Fruit fly (Drosophila melanogaster): ENCODE measurements around the gene Gtpx.

The Gtpx gene

DNA sequence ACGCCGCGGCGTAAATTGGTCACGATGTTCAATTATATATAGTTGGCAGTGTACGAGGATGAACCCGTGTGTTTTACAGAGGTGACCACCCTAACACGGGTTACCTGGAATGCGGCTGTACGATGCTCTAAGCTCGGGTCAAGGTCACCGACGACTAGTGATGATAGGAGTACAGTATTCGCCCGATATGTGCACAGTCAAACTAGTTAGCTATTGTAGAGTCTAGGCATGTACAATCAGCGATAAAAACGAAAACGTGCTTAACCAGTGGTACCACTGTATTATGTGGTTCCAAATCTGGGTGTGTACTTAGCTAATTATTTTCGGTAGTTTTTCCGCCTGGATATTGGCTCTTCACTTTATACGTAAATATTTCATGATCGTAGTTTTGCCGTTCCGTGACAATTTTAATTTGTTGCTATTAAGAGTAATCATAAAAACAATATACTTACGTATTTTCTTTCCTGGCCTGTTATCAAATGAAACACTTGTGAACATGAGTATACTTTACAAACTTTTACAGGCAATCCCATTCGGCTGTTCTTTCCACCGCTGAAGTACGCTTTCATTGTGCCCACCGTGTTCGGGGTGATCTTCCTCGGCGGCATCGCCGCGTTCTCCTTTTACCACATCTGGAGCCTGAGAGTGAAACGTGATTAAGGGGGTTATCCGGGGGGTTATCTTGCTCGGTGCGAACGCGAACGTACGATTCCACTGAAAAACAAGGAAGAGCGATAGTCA is 5.9 kb upstream of the Gtpx start (continued):
- TF ChIP-seq pum (GFP tag; optimal IDR thresholded peaks at IDR 0.05) (no peak), Kr (GFP tag; optimal IDR thresholded peaks at IDR 0.05) (no peak), CG18599 (GFP tag; optimal IDR thresholded peaks at IDR 0.05) (peak; percentile 69), CG17568 (GFP tag; optimal IDR thresholded peaks at IDR 0.05) (no peak), MESR4 (GFP tag; optimal IDR thresholded peaks at IDR 0.05) (no peak), slbo (GFP tag; IDR thresholded peaks at IDR 0.05) (peak; percentile 54), danr (GFP tag; IDR thresholded peaks at IDR 0.05) (no peak), CG6654 (GFP tag; optimal IDR thresholded peaks at IDR 0.05) (no peak), CG16779 (GFP tag; IDR thresholded peaks at IDR 0.05) (no peak), kni (GFP tag; optimal IDR thresholded peaks at IDR 0.05) (no peak), CG1647 (GFP tag; optimal IDR thresholded peaks at IDR 0.05) (peak; percentile 17), onecut (GFP tag; IDR thresholded peaks at IDR 0.05) (peak; percentile 15; the same call in 1 of the 2 replicates), Neu2 (GFP tag; optimal IDR thresholded peaks at IDR 0.05; ENCODE audit: borderline replicate concordance) (no peak), pho (GFP tag; optimal IDR thresholded peaks at IDR 0.05) (peak; percentile 2), CG42726 (GFP tag; IDR thresholded peaks at IDR 0.05; ENCODE audit: partially characterized antibody) (no peak), TFAM (GFP tag; optimal IDR thresholded peaks at IDR 0.05) (no peak), cas (GFP tag; IDR thresholded peaks at IDR 0.05) (no peak), Sry-β (GFP tag; optimal IDR thresholded peaks at IDR 0.05) (no peak), CG11696 (GFP tag; IDR thresholded peaks at IDR 0.05) (no peak), CG15269 (tag; optimal IDR thresholded peaks at IDR 0.05) (peak; percentile 52), CG33213 (GFP tag; optimal IDR thresholded peaks at IDR 0.05) (no peak), CG10565 (GFP tag; optimal IDR thresholded peaks at IDR 0.05) (no peak), Sin3A (optimal IDR thresholded peaks at IDR 0.05) (no peak), CG7372 (GFP tag; IDR thresholded peaks at IDR 0.05) (no peak), ato (GFP tag; IDR thresholded peaks at IDR 0.05; ENCODE audit: partially characterized antibody) (no peak), chif (GFP tag; optimal IDR thresholded peaks at IDR 0.05) (no peak), D (optimal IDR thresholded peaks at IDR 0.05) (no peak), D (GFP tag; optimal IDR thresholded peaks at IDR 0.05) (no peak), Hand (GFP tag; optimal IDR thresholded peaks at IDR 0.05) (no peak), nerfin-1 (tag; optimal IDR thresholded peaks at IDR 0.05) (no peak), CG8290 (GFP tag; optimal IDR thresholded peaks at IDR 0.05) (no peak), CG8290 (tag; optimal IDR thresholded peaks at IDR 0.05) (peak in 1 of 2 experiments; percentile 75), Mrtf (GFP tag; IDR thresholded peaks at IDR 0.05) (no peak), tna (GFP tag; IDR thresholded peaks at IDR 0.05; ENCODE audit: partially characterized antibody) (no peak), CG15514 (GFP tag; optimal IDR thresholded peaks at IDR 0.05) (no peak), Tbp (GFP tag; optimal IDR thresholded peaks at IDR 0.05) (no peak), sr (GFP tag; IDR thresholded peaks at IDR 0.05) (no peak), CG5245 (GFP tag; optimal IDR thresholded peaks at IDR 0.05) (no peak), tgo (GFP tag; IDR thresholded peaks at IDR 0.05) (no peak), HLHmδ (GFP tag; optimal IDR thresholded peaks at IDR 0.05) (no peak), lov (optimal IDR thresholded peaks at IDR 0.05) (no peak), lov (GFP tag; IDR thresholded peaks at IDR 0.05) (no peak), CG11504 (tag; optimal IDR thresholded peaks at IDR 0.05) (no peak), pnt (GFP tag; optimal IDR thresholded peaks at IDR 0.05) (peak; percentile 1), CG32767 (GFP tag; IDR thresholded peaks at IDR 0.05) (no peak), CG2889 (GFP tag; IDR thresholded peaks at IDR 0.05) (no peak), odd (GFP tag; optimal IDR thresholded peaks at IDR 0.05) (no peak), hbn (GFP tag; IDR thresholded peaks at IDR 0.05; ENCODE audit: partially characterized antibody) (no peak), CG43689 (GFP tag; IDR thresholded peaks at IDR 0.05) (no peak), Fer1 (GFP tag; optimal IDR thresholded peaks at IDR 0.05) (peak; percentile 46), klu (GFP tag; IDR thresholded peaks at IDR 0.05) (no peak)
